Worm (Caenorhabditis elegans): ENCODE data around the gene ZK892.4.

ce11 chrII:9967999-9968706 lies 38.2 kb upstream of the ZK892.4 start, which contains the start of the genes R53.4 and psf-1:
- TF ChIP-seq lin-13 (GFP tag; optimal IDR thresholded peaks at IDR 0.05) (peak; percentile 53), unc-62 (GFP tag; optimal IDR thresholded peaks at IDR 0.05) (no peak), unc-130 (tag; optimal IDR thresholded peaks at IDR 0.05) (peak; percentile 32), efl-1 (optimal IDR thresholded peaks at IDR 0.05) (peak; percentile 66 to 86), efl-1 (GFP tag; optimal IDR thresholded peaks at IDR 0.05 in 1 of 2) (peak; percentile 87 to 97), aha-1 (tag; optimal IDR thresholded peaks at IDR 0.05) (peak; percentile 15), unc-98 (GFP tag; IDR thresholded peaks at IDR 0.05) (no peak)
